Fruit fly (Drosophila melanogaster) whole organism, embryonic: ENCODE results near the gene CG33939.
A peak's percentile ranks its signal among the peaks of the same experiment; 100 is the strongest.

ENCODE experiments used
- CG10366 ChIP-seq: fragments of 200-800 bp; sonication (Bioruptor generic); IDR thresholded peaks from 2 replicates; pipeline ENCODE4 v1.3.6; 2022; ENCODE audit warnings: missing biosample characterization, missing genetic modification characterization
- CG11504 ChIP-seq: fragments of 200-800 bp; sonication (Bioruptor generic); optimal IDR thresholded peaks from 3 replicates; lab custom pipeline; 2019; ENCODE audit warnings: missing biosample characterization, mild to moderate bottlenecking, missing genetic modification characterization, moderate library complexity
- CG12659 ChIP-seq: fragments of 200-800 bp; sonication (Bioruptor generic); optimal IDR thresholded peaks from 3 replicates; lab custom pipeline; 2017; ENCODE audit warnings: mild to moderate bottlenecking, missing biosample characterization, missing genetic modification reagents, missing genetic modification characterization
- CG12769 ChIP-seq: fragments of 200-800 bp; sonication (Bioruptor generic); optimal IDR thresholded peaks from 2 replicates; lab custom pipeline; 2019; ENCODE audit warnings: missing biosample characterization, mild to moderate bottlenecking, missing genetic modification characterization, moderate library complexity
- CG13424 ChIP-seq: fragments of 200-800 bp; sonication (Bioruptor generic); optimal IDR thresholded peaks from 2 replicates; lab custom pipeline; 2019; ENCODE audit warnings: missing biosample characterization, mild to moderate bottlenecking, missing genetic modification characterization, moderate library complexity
- CG14014 ChIP-seq: fragments of 200-800 bp; sonication (Bioruptor generic); IDR thresholded peaks from 2 replicates; pipeline ENCODE4 v1.3.6; 2022; ENCODE audit warnings: missing biosample characterization, missing genetic modification characterization
- CG15073 ChIP-seq: fragments of 200-800 bp; sonication (Bioruptor generic); optimal IDR thresholded peaks from 2 replicates; lab custom pipeline; 2016; ENCODE audit warnings: missing biosample characterization, missing genetic modification characterization
- CG15269 ChIP-seq: fragments of 200-800 bp; sonication (Bioruptor generic); optimal IDR thresholded peaks from 2 replicates; lab custom pipeline; 2018; ENCODE audit warnings: missing biosample characterization, mild to moderate bottlenecking, missing genetic modification characterization, moderate library complexity
- CG1603 ChIP-seq: fragments of 200-800 bp; sonication (Bioruptor generic); optimal IDR thresholded peaks from 2 replicates; lab custom pipeline; 2019; ENCODE audit warnings: missing biosample characterization, mild to moderate bottlenecking, missing genetic modification characterization, moderate library complexity
- CG16813 ChIP-seq: fragments of 200-800 bp; sonication (Bioruptor generic); IDR thresholded peaks from 3 replicates; pipeline ENCODE4 v1.3.6; 2022; ENCODE audit warnings: missing biosample characterization, missing genetic modification characterization; ENCODE audit not compliant: partially characterized antibody
- CG16815 ChIP-seq: fragments of 200-800 bp; sonication (Bioruptor generic); optimal IDR thresholded peaks from 3 replicates; lab custom pipeline; 2017; ENCODE audit warnings: missing biosample characterization, mild to moderate bottlenecking, missing genetic modification characterization
- CG18262 ChIP-seq: fragments of 200-800 bp; optimal IDR thresholded peaks from 3 replicates; lab custom pipeline; 2019; ENCODE audit warnings: missing biosample characterization, mild to moderate bottlenecking, missing genetic modification characterization, moderate library complexity
- CG2120 ChIP-seq: fragments of 200-800 bp; sonication (Bioruptor generic); optimal IDR thresholded peaks from 3 replicates; lab custom pipeline; 2016; ENCODE audit warnings: missing biosample characterization, missing genetic modification characterization
- CG2678 ChIP-seq: fragments of 200-800 bp; sonication (Bioruptor generic); optimal IDR thresholded peaks from 3 replicates; lab custom pipeline; 2019; ENCODE audit warnings: missing biosample characterization, mild to moderate bottlenecking, missing genetic modification characterization, moderate library complexity
- CG30403 ChIP-seq: fragments of 200-800 bp; sonication (Bioruptor generic); optimal IDR thresholded peaks from 3 replicates; lab custom pipeline; 2016; ENCODE audit warnings: missing biosample characterization, missing genetic modification characterization
- CG32532 ChIP-seq: fragments of 200-800 bp; sonication (Bioruptor generic); IDR thresholded peaks from 2 replicates; pipeline ENCODE4 v1.3.6; 2022; ENCODE audit warnings: missing biosample characterization, missing genetic modification characterization
- CG4707 ChIP-seq: fragments of 200-800 bp; sonication (Bioruptor generic); optimal IDR thresholded peaks from 2 replicates; lab custom pipeline; 2018; ENCODE audit warnings: missing biosample characterization, mild to moderate bottlenecking, missing genetic modification characterization, moderate library complexity
- CG5245 ChIP-seq: fragments of 200-800 bp; sonication (Bioruptor generic); optimal IDR thresholded peaks from 3 replicates; lab custom pipeline; 2016; ENCODE audit warnings: missing biosample characterization, missing genetic modification characterization
- CG7556 ChIP-seq: fragments of 200-800 bp; sonication (Bioruptor generic); optimal IDR thresholded peaks from 2 replicates; lab custom pipeline; 2017; ENCODE audit warnings: missing biosample characterization, mild to moderate bottlenecking, missing genetic modification characterization
- CG7839 ChIP-seq: fragments of 200-800 bp; sonication (Bioruptor generic); optimal IDR thresholded peaks from 3 replicates; lab custom pipeline; 2018; ENCODE audit warnings: missing biosample characterization, mild to moderate bottlenecking, missing genetic modification characterization, moderate library complexity
- CG9609 ChIP-seq: fragments of 200-800 bp; sonication (Bioruptor generic); optimal IDR thresholded peaks from 3 replicates; lab custom pipeline; 2016; ENCODE audit warnings: missing biosample characterization, missing genetic modification characterization
- CG9817 ChIP-seq: fragments of 200-800 bp; sonication (Bioruptor generic); optimal IDR thresholded peaks from 2 replicates; lab custom pipeline; 2018; ENCODE audit warnings: missing biosample characterization, mild to moderate bottlenecking, missing genetic modification characterization, moderate library complexity
- CG9932 ChIP-seq: fragments of 200-800 bp; sonication (Bioruptor generic); IDR thresholded peaks from 2 replicates; pipeline ENCODE4 v1.3.6; 2022; ENCODE audit warnings: missing biosample characterization, missing genetic modification characterization
- CoRest ChIP-seq: fragments of 200-800 bp; sonication (Bioruptor generic); optimal IDR thresholded peaks from 3 replicates; lab custom pipeline; 2018; ENCODE audit warnings: missing biosample characterization, mild to moderate bottlenecking, missing genetic modification characterization, moderate library complexity
- CrebB ChIP-seq: fragments of 200-800 bp; sonication (Bioruptor generic); optimal IDR thresholded peaks from 3 replicates; lab custom pipeline; 2018; ENCODE audit warnings: missing biosample characterization, mild to moderate bottlenecking, missing genetic modification characterization
- D19A ChIP-seq: fragments of 200-800 bp; optimal IDR thresholded peaks from 3 replicates; lab custom pipeline; 2019; ENCODE audit warnings: missing biosample characterization, mild to moderate bottlenecking, missing genetic modification characterization, moderate library complexity
- D19B ChIP-seq: fragments of 200-800 bp; sonication (Bioruptor generic); optimal IDR thresholded peaks from 2 replicates; lab custom pipeline; 2017; ENCODE audit warnings: missing biosample characterization, mild to moderate bottlenecking, missing genetic modification characterization
- Dbx ChIP-seq: fragments of 200-800 bp; sonication (Bioruptor generic); IDR thresholded peaks from 3 replicates; pipeline ENCODE4 v1.3.6; 2022; ENCODE audit warnings: missing biosample characterization, missing genetic modification characterization
- Hr51 ChIP-seq, 2 experiments: fragments of 200-800 bp; sonication (Bioruptor generic); optimal IDR thresholded peaks; 2 replicates in 1 of 2; 3 replicates in 1 of 2; lab custom pipeline; 2016 to 2018; ENCODE audit warnings: missing biosample characterization in 2 of 2, missing genetic modification characterization in 2 of 2, mild to moderate bottlenecking in 1 of 2, moderate library complexity in 1 of 2
- Med ChIP-seq: fragments of 200-800 bp; sonication (Bioruptor generic); peaks from one replicate; lab custom pipeline; 2016; ENCODE audit warnings: missing biosample characterization, missing genetic modification characterization, mild to moderate bottlenecking, inconsistent platforms, moderate library complexity
- PHDP ChIP-seq: fragments of 200-800 bp; sonication (Bioruptor generic); optimal IDR thresholded peaks from 3 replicates; lab custom pipeline; 2018; ENCODE audit warnings: missing biosample characterization, mild to moderate bottlenecking, missing genetic modification characterization, moderate library complexity
- Rfx ChIP-seq: fragments of 200-800 bp; sonication (Bioruptor generic); IDR thresholded peaks from 2 replicates; pipeline ENCODE4 v1.3.6; 2022; ENCODE audit warnings: missing biosample characterization, missing genetic modification characterization
- Sox102F ChIP-seq: fragments of 200-800 bp; sonication (Bioruptor generic); optimal IDR thresholded peaks from 2 replicates; lab custom pipeline; 2018; ENCODE audit warnings: missing biosample characterization, mild to moderate bottlenecking, missing genetic modification characterization, moderate library complexity
- Spps ChIP-seq: fragments of 200-800 bp; sonication (Bioruptor generic); optimal IDR thresholded peaks from 2 replicates; lab custom pipeline; 2018; ENCODE audit warnings: missing biosample characterization, mild to moderate bottlenecking, missing genetic modification characterization
- al ChIP-seq: fragments of 200-800 bp; sonication (Bioruptor generic); IDR thresholded peaks from 2 replicates; pipeline ENCODE4 v1.3.6; 2022; ENCODE audit warnings: missing biosample characterization, missing genetic modification characterization
- dpn ChIP-seq, 2 experiments: fragments of 200-800 bp; sonication (Bioruptor generic); optimal IDR thresholded peaks; 3 replicates each; lab custom pipeline; 2016; ENCODE audit warnings: missing biosample characterization in 2 of 2, missing genetic modification characterization in 2 of 2
- gem ChIP-seq: fragments of 200-800 bp; sonication (Bioruptor generic); optimal IDR thresholded peaks from 2 replicates; lab custom pipeline; 2019; ENCODE audit warnings: missing biosample characterization, mild to moderate bottlenecking, missing genetic modification characterization, moderate library complexity
- grau ChIP-seq: fragments of 200-800 bp; optimal IDR thresholded peaks from 3 replicates; lab custom pipeline; 2019; ENCODE audit warnings: missing biosample characterization, mild to moderate bottlenecking, missing genetic modification characterization, moderate library complexity
- lab ChIP-seq: fragments of 200-800 bp; sonication (Bioruptor generic); optimal IDR thresholded peaks from 3 replicates; lab custom pipeline; 2017; ENCODE audit warnings: missing biosample characterization, missing genetic modification characterization, mild to moderate bottlenecking, moderate library complexity, missing genetic modification reagents
- lilli ChIP-seq: fragments of 200-800 bp; sonication (Bioruptor generic); optimal IDR thresholded peaks from 3 replicates; lab custom pipeline; 2016; ENCODE audit warnings: missing biosample characterization, missing genetic modification characterization
- maf-S ChIP-seq: fragments of 200-800 bp; sonication (Bioruptor generic); optimal IDR thresholded peaks from 2 replicates; lab custom pipeline; 2016; ENCODE audit warnings: missing biosample characterization, missing genetic modification characterization
- nmo ChIP-seq: fragments of 200-800 bp; sonication (Bioruptor generic); optimal IDR thresholded peaks from 2 replicates; lab custom pipeline; 2018; ENCODE audit warnings: missing biosample characterization, mild to moderate bottlenecking, missing genetic modification characterization, moderate library complexity
- pb ChIP-seq: fragments of 200-800 bp; sonication (Bioruptor generic); optimal IDR thresholded peaks from 3 replicates; lab custom pipeline; 2016; ENCODE audit warnings: missing biosample characterization, missing genetic modification characterization
- row ChIP-seq: fragments of 200-800 bp; sonication (Bioruptor generic); IDR thresholded peaks from 3 replicates; pipeline ENCODE4 v1.3.6; 2022; ENCODE audit warnings: missing biosample characterization, missing genetic modification characterization
- salm ChIP-seq: fragments of 200-800 bp; sonication (Bioruptor generic); optimal IDR thresholded peaks from 2 replicates; lab custom pipeline; 2018; ENCODE audit warnings: missing biosample characterization, mild to moderate bottlenecking, missing genetic modification characterization
- seq ChIP-seq: fragments of 200-800 bp; sonication (Bioruptor generic); IDR thresholded peaks from 2 replicates; pipeline ENCODE4 v1.3.6; 2022; ENCODE audit warnings: missing biosample characterization, missing genetic modification characterization
- slbo ChIP-seq: fragments of 200-800 bp; sonication (Bioruptor generic); IDR thresholded peaks from 2 replicates; pipeline ENCODE4 v1.3.6; 2022; ENCODE audit warnings: missing biosample characterization, missing genetic modification characterization
- stwl ChIP-seq: fragments of 200-800 bp; sonication (Bioruptor generic); optimal IDR thresholded peaks from 3 replicates; lab custom pipeline; 2018; ENCODE audit warnings: missing biosample characterization, mild to moderate bottlenecking, missing genetic modification characterization, moderate library complexity
- unpg ChIP-seq: fragments of 200-800 bp; sonication (Bioruptor generic); optimal IDR thresholded peaks from 3 replicates; lab custom pipeline; 2018; ENCODE audit warnings: missing biosample characterization, mild to moderate bottlenecking, missing genetic modification characterization, moderate library complexity

Gene CG33939

DNA sequence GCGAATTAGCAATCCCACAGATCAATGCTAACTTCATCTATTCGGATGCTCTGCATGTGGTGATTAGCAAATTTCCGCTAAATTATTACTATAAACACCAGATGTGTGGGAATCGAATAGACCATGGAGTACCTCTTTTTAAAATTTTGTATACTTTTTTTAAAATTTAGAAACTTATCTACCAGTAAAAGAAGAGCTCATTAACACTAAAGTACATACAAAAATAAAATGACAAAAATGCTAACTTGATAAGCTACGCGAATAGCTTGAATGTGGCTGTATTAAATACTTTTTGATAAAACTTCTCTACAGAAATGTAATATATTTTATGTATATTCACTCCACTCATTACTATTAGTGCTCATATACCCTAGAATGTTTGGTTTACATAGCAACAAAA lies 608 bp downstream of the CG33939 start:
- TF ChIP-seq CG7556 (GFP tag; lab: Kevin White, UChicago), result peak; percentile 42
- TF ChIP-seq CG12659, result peak; percentile 2
- peak; percentile 22 for TF ChIP-seq CG15269 (tag; lab: Kevin White, UChicago)
- TF ChIP-seq Hr51 (GFP tag; optimal IDR thresholded peaks at IDR 0.05; lab: Kevin White, UChicago), result peak in 1 of 2 experiments; percentile 40
- no peak for TF ChIP-seq CG16813 (GFP tag; lab: Robert Waterston, UW)
- TF ChIP-seq CG10366 (GFP tag; lab: Robert Waterston, UW), result peak; percentile 8; the same call in 1 of the 2 replicates
- 0 out of 2 replicates have a peak, but pooled peaks have one; percentile 17 for TF ChIP-seq CG14014 (GFP tag; lab: Robert Waterston, UW)
- peak; percentile 43 for TF ChIP-seq CG7839
- TF ChIP-seq CG32532 (GFP tag; lab: Robert Waterston, UW), result peak; percentile 7; the same call in 1 of the 2 replicates
- no peak for TF ChIP-seq lab (GFP tag; lab: Kevin White, UChicago)
- TF ChIP-seq Med (GFP tag; lab: Kevin White, UChicago), result peak; percentile 59
- TF ChIP-seq CrebB (tag; lab: Kevin White, UChicago), result no peak
- 0 out of 2 replicates have a peak, but pooled peaks have one; percentile 13 for TF ChIP-seq Rfx (GFP tag; lab: Robert Waterston, UW)
- peak; percentile 54 for TF ChIP-seq gem
- no peak for TF ChIP-seq CG9609 (GFP tag; lab: Kevin White, UChicago)
- no peak for TF ChIP-seq pb (GFP tag; lab: Kevin White, UChicago)
- TF ChIP-seq Sox102F (GFP tag; lab: Kevin White, UChicago), result peak; percentile 11
- no peak for TF ChIP-seq salm (tag; lab: Kevin White, UChicago)
- TF ChIP-seq unpg (GFP tag; lab: Kevin White, UChicago), result peak; percentile 19
- TF ChIP-seq CG2120 (GFP tag; lab: Kevin White, UChicago), result peak; percentile 58
- no peak for TF ChIP-seq D19A (tag; lab: Kevin White, UChicago)
- peak; percentile 25 for TF ChIP-seq CG11504 (tag; lab: Kevin White, UChicago)
- no peak for TF ChIP-seq CG4707
- TF ChIP-seq al (GFP tag; lab: Robert Waterston, UW), result 0 out of 2 replicates have a peak, but pooled peaks have one; percentile 13
- no peak for TF ChIP-seq Spps (tag; lab: Kevin White, UChicago)
- 0 out of 2 replicates have a peak, but pooled peaks have one; percentile 19 for TF ChIP-seq slbo (GFP tag; lab: Robert Waterston, UW)
- TF ChIP-seq dpn (GFP tag; optimal IDR thresholded peaks at IDR 0.05; lab: Kevin White, UChicago), result peak in 1 of 2 experiments; percentile 8
- TF ChIP-seq CoRest (tag; lab: Kevin White, UChicago), result peak; percentile 49
- TF ChIP-seq lilli (GFP tag; lab: Kevin White, UChicago), result peak; percentile 12
- peak; percentile 76 for TF ChIP-seq D19B (GFP tag; lab: Kevin White, UChicago)
- TF ChIP-seq nmo (GFP tag; lab: Kevin White, UChicago), result peak; percentile 24
- peak; percentile 34 for TF ChIP-seq PHDP (tag; lab: Kevin White, UChicago)
- peak; percentile 43; the same call in 1 of the 2 replicates for TF ChIP-seq CG9932 (GFP tag; lab: Robert Waterston, UW)
- TF ChIP-seq grau, result peak; percentile 54
- peak; percentile 48 for TF ChIP-seq row (GFP tag; lab: Robert Waterston, UW)
- peak; percentile 4 for TF ChIP-seq CG9817 (tag; lab: Kevin White, UChicago)
- TF ChIP-seq CG2678 (tag; lab: Kevin White, UChicago), result peak; percentile 28

- TF ChIP-seq Dbx (GFP tag; lab: Robert Waterston, UW), result no peak
- TF ChIP-seq CG13424 (tag; lab: Kevin White, UChicago), result no peak
- peak; percentile 6 for TF ChIP-seq maf-S (GFP tag; lab: Kevin White, UChicago)
- no peak for TF ChIP-seq CG15073 (GFP tag; lab: Kevin White, UChicago)
- TF ChIP-seq Rfx (GFP tag; lab: Robert Waterston, UW), result 0 out of 2 replicates have a peak, but pooled peaks have one; percentile 19
- peak; percentile 14 for TF ChIP-seq CG5245 (GFP tag; lab: Kevin White, UChicago)
- peak; percentile 39 for TF ChIP-seq CG1603 (tag; lab: Kevin White, UChicago)
- peak; percentile 15; the same call in 1 of the 2 replicates for TF ChIP-seq seq
- TF ChIP-seq stwl (tag; lab: Kevin White, UChicago), result no peak
- no peak for TF ChIP-seq CG16815
- TF ChIP-seq CG30403, result peak; percentile 12
- peak; percentile 11 for TF ChIP-seq CG7839
- peak; percentile 35 for TF ChIP-seq CG11504 (tag; lab: Kevin White, UChicago)
- TF ChIP-seq CG18262 (tag; lab: Kevin White, UChicago), result no peak
- TF ChIP-seq CG12769 (tag; lab: Kevin White, UChicago), result peak; percentile 3
Measured at dm6 chrX:19172955-19173354, 1.7 kb downstream of the CG33939 start.
